Worm (Caenorhabditis elegans) whole organism, L4 larva: ENCODE data around the gene C09G9.3.

ENCODE experiments used
- F10B5.3 ChIP-seq: sonication (generic microtip); optimal IDR thresholded peaks from 2 replicates; lab custom pipeline; 2016; ENCODE audit warnings: mild to moderate bottlenecking, missing genetic modification characterization, missing compliant biosample characterization
- F49E8.2 ChIP-seq: sonication (generic microtip); optimal IDR thresholded peaks from 2 replicates; lab custom pipeline; 2016; ENCODE audit warnings: missing compliant biosample characterization, mild to moderate bottlenecking, missing genetic modification characterization, borderline replicate concordance
- Y105C5A.15 ChIP-seq: fragments of 200-800 bp; sonication (Bioruptor generic); IDR thresholded peaks from 2 replicates; pipeline ENCODE4 v1.3.6; 2022; ENCODE audit warnings: missing genetic modification characterization, missing compliant biosample characterization
- arid-1 ChIP-seq: fragments of 200-800 bp; sonication (Bioruptor generic); conservative IDR thresholded peaks from 2 replicates; pipeline ENCODE4 v1.3.6; 2022; ENCODE audit warnings: missing genetic modification reagents, missing genetic modification characterization, missing compliant biosample characterization
- attf-4 ChIP-seq: sonication (generic microtip); optimal IDR thresholded peaks from 3 replicates; lab custom pipeline; 2017; ENCODE audit warnings: missing biosample characterization, missing genetic modification characterization
- ceh-28 ChIP-seq: fragments of 150-350 bp; optimal IDR thresholded peaks from 2 replicates; lab custom pipeline; 2014; ENCODE audit warnings: missing biosample characterization, missing genetic modification reagents, missing genetic modification characterization
- ces-1 ChIP-seq: fragments of 150-350 bp; sonication (generic microtip); optimal IDR thresholded peaks from 4 replicates; lab custom pipeline; 2014; ENCODE audit warnings: missing biosample characterization, missing genetic modification reagents, missing genetic modification characterization
- cey-2 ChIP-seq: sonication (generic microtip); optimal IDR thresholded peaks from 3 replicates; lab custom pipeline; 2017; ENCODE audit warnings: missing genetic modification characterization, mild to moderate bottlenecking, missing compliant biosample characterization, antibody characterized with exemption, borderline replicate concordance; ENCODE audit not compliant: insufficient read depth
- ctbp-1 ChIP-seq: fragments of 200-800 bp; sonication (Bioruptor generic); IDR thresholded peaks from 2 replicates; pipeline ENCODE4 v1.3.6; 2022; ENCODE audit warnings: missing genetic modification reagents, missing genetic modification characterization, missing compliant biosample characterization
- daf-16 ChIP-seq, 3 experiments: sonication (generic microtip); optimal IDR thresholded peaks; 2 replicates each; lab custom pipeline; 2016 to 2017; ENCODE audit warnings: missing genetic modification characterization in 3 of 3, missing genetic modification reagents in 3 of 3, mild to moderate bottlenecking in 2 of 3, missing compliant biosample characterization in 2 of 3, missing biosample characterization in 1 of 3, moderate library complexity in 1 of 3
- daf-19 ChIP-seq: fragments of 200-800 bp; sonication (Bioruptor generic); conservative IDR thresholded peaks from 2 replicates; pipeline ENCODE4 v1.3.6; 2022; ENCODE audit warnings: missing genetic modification characterization, missing compliant biosample characterization
- dmd-6 ChIP-seq: fragments of 200-800 bp; sonication (Bioruptor generic); IDR thresholded peaks from 2 replicates; pipeline ENCODE4 v1.3.6; 2022; ENCODE audit warnings: missing genetic modification reagents, missing genetic modification characterization, missing compliant biosample characterization
- dmd-9 ChIP-seq: fragments of 200-800 bp; sonication (Bioruptor generic); IDR thresholded peaks from 2 replicates; pipeline ENCODE4 v1.3.6; 2022; ENCODE audit warnings: missing genetic modification reagents, missing genetic modification characterization, missing compliant biosample characterization
- dpl-1 ChIP-seq: fragments of 150-350 bp; optimal IDR thresholded peaks from 2 replicates; lab custom pipeline; 2014; ENCODE audit warnings: missing biosample characterization, missing genetic modification reagents, missing genetic modification characterization
- dve-1 ChIP-seq: sonication (generic microtip); optimal IDR thresholded peaks from 2 replicates; lab custom pipeline; 2017; ENCODE audit warnings: antibody characterized with exemption, mild to moderate bottlenecking, missing genetic modification characterization, missing compliant biosample characterization; ENCODE audit not compliant: insufficient read depth
- fos-1 ChIP-seq: fragments of 150-350 bp; optimal IDR thresholded peaks from 2 replicates; lab custom pipeline; 2014; ENCODE audit warnings: missing biosample characterization, missing genetic modification characterization
- gei-8 ChIP-seq: fragments of 200-800 bp; sonication (Bioruptor generic); optimal IDR thresholded peaks from 2 replicates; lab custom pipeline; 2018; ENCODE audit warnings: mild to moderate bottlenecking, missing genetic modification characterization, missing compliant biosample characterization
- hif-1 ChIP-seq, 2 experiments: sonication (generic microtip); optimal IDR thresholded peaks; 2 replicates each; lab custom pipeline; 2016 to 2017; ENCODE audit warnings: missing compliant biosample characterization in 2 of 2, missing genetic modification characterization in 2 of 2, missing genetic modification reagents in 2 of 2, missing genotype in 2 of 2, mild to moderate bottlenecking in 1 of 2
- hlh-11 ChIP-seq: fragments of 200-800 bp; sonication (Bioruptor generic); optimal IDR thresholded peaks from 2 replicates; lab custom pipeline; 2018; ENCODE audit warnings: mild to moderate bottlenecking, missing genetic modification characterization, missing compliant biosample characterization
- hlh-30 ChIP-seq: sonication (generic microtip); optimal IDR thresholded peaks from 2 replicates; lab custom pipeline; 2017; ENCODE audit warnings: antibody characterized with exemption, mild to moderate bottlenecking, missing genetic modification characterization, missing compliant biosample characterization; ENCODE audit not compliant: insufficient read depth
- hmg-1.1 ChIP-seq: fragments of 200-800 bp; sonication (Bioruptor generic); IDR thresholded peaks from 2 replicates; pipeline ENCODE4 v1.3.6; 2022; ENCODE audit warnings: missing genetic modification reagents, missing genetic modification characterization, missing compliant biosample characterization
- lin-1 ChIP-seq: fragments of 200-800 bp; sonication (Bioruptor generic); IDR thresholded peaks from 2 replicates; pipeline ENCODE4 v1.3.6; 2022; ENCODE audit warnings: missing genetic modification reagents, missing genetic modification characterization, missing compliant biosample characterization
- lin-13 ChIP-seq: fragments of 150-350 bp; optimal IDR thresholded peaks from 2 replicates; lab custom pipeline; 2014; ENCODE audit warnings: missing biosample characterization, missing genetic modification reagents, missing genetic modification characterization
- mdl-1 ChIP-seq, 2 experiments: fragments of 150-350 bp in 1 of 2; sonication (generic microtip) in 1 of 2; optimal IDR thresholded peaks; 2 replicates each; lab custom pipeline; 2014 to 2017; ENCODE audit warnings: missing biosample characterization in 2 of 2, missing genetic modification characterization in 2 of 2
- mes-2 ChIP-seq: sonication (generic microtip); optimal IDR thresholded peaks from 2 replicates; lab custom pipeline; 2016; ENCODE audit warnings: missing genotype, mild to moderate bottlenecking, missing genetic modification characterization, missing compliant biosample characterization; ENCODE audit not compliant: poor library complexity, severe bottlenecking
- mxl-2 ChIP-seq: fragments of 200-800 bp; sonication (Bioruptor generic); conservative IDR thresholded peaks from 2 replicates; pipeline ENCODE4 v1.3.6; 2022; ENCODE audit warnings: missing genetic modification reagents, missing genetic modification characterization, missing compliant biosample characterization
- nhr-102 ChIP-seq: sonication (generic microtip); optimal IDR thresholded peaks from 2 replicates; lab custom pipeline; 2016; ENCODE audit warnings: mild to moderate bottlenecking, missing genetic modification characterization, moderate library complexity, missing compliant biosample characterization
- nhr-11 ChIP-seq: fragments of 150-350 bp; optimal IDR thresholded peaks from 2 replicates; lab custom pipeline; 2014; ENCODE audit warnings: missing biosample characterization, missing genetic modification characterization
- nhr-111 ChIP-seq: fragments of 200-800 bp; sonication (Bioruptor generic); optimal IDR thresholded peaks from 2 replicates; lab custom pipeline; 2018; ENCODE audit warnings: mild to moderate bottlenecking, missing genetic modification characterization, missing compliant biosample characterization
- nhr-28 ChIP-seq: fragments of 150-350 bp; optimal IDR thresholded peaks from 2 replicates; lab custom pipeline; 2014; ENCODE audit warnings: missing biosample characterization, missing genetic modification characterization
- nhr-48 ChIP-seq: sonication (generic microtip); optimal IDR thresholded peaks from 2 replicates; lab custom pipeline; 2016; ENCODE audit warnings: mild to moderate bottlenecking, missing genetic modification characterization, missing compliant biosample characterization
- nhr-6 ChIP-seq: fragments of 150-350 bp; optimal IDR thresholded peaks from 2 replicates; lab custom pipeline; 2014; ENCODE audit warnings: missing biosample characterization, missing genetic modification characterization
- nhr-77 ChIP-seq: fragments of 150-350 bp; optimal IDR thresholded peaks from 2 replicates; lab custom pipeline; 2014; ENCODE audit warnings: missing biosample characterization, missing genetic modification characterization
- pha-4 ChIP-seq, 2 experiments: fragments of 150-350 bp in 1 of 2; fragments of 200-800 bp in 1 of 2; sonication (Bioruptor generic) in 1 of 2; IDR thresholded peaks in 1 of 2; optimal IDR thresholded peaks in 1 of 2; 2 replicates each; pipeline versions ENCODE4 v1.3.6 to Lab custom; 2014 to 2022; ENCODE audit warnings: missing genetic modification characterization in 2 of 2, missing genetic modification reagents in 2 of 2, missing biosample characterization in 1 of 2, missing compliant biosample characterization in 1 of 2
- pqm-1 ChIP-seq: sonication (generic microtip); optimal IDR thresholded peaks from 2 replicates; lab custom pipeline; 2017; ENCODE audit warnings: missing biosample characterization, missing genetic modification characterization
- set-16 ChIP-seq: fragments of 200-800 bp; sonication (Bioruptor generic); IDR thresholded peaks from 2 replicates; pipeline ENCODE4 v1.3.6; 2022; ENCODE audit warnings: missing genetic modification reagents, missing genetic modification characterization, missing compliant biosample characterization
- skn-1 ChIP-seq: fragments of 150-350 bp; optimal IDR thresholded peaks from 2 replicates; lab custom pipeline; 2014; ENCODE audit warnings: missing biosample characterization, missing genetic modification characterization
- snpc-1.2 ChIP-seq: fragments of 200-800 bp; sonication (Bioruptor generic); IDR thresholded peaks from 2 replicates; pipeline ENCODE4 v1.3.6; 2022; ENCODE audit warnings: missing genetic modification reagents, missing genetic modification characterization, missing compliant biosample characterization
- snpc-4 ChIP-seq: fragments of 150-350 bp; optimal IDR thresholded peaks from 2 replicates; lab custom pipeline; 2014; ENCODE audit warnings: missing biosample characterization, missing genetic modification characterization
- tra-1 ChIP-seq: fragments of 200-800 bp; sonication (Bioruptor generic); IDR thresholded peaks from 2 replicates; pipeline ENCODE4 v1.3.6; 2022; ENCODE audit warnings: missing genetic modification reagents, missing genetic modification characterization, missing compliant biosample characterization
- unc-130 ChIP-seq: sonication (generic microtip); optimal IDR thresholded peaks from 2 replicates; lab custom pipeline; 2016; ENCODE audit warnings: missing genetic modification reagents, missing genetic modification characterization, missing compliant biosample characterization
- unc-62 ChIP-seq, 3 experiments: fragments of 150-350 bp in 1 of 3; sonication (generic microtip); optimal IDR thresholded peaks in 2 of 3; peaks in 1 of 3; 1 replicate in 1 of 3; 2 replicates in 2 of 3; lab custom pipeline; 2014 to 2017; ENCODE audit warnings: missing biosample characterization in 3 of 3, missing genetic modification characterization in 3 of 3, missing genetic modification reagents in 3 of 3, missing genotype in 1 of 3
- zag-1 ChIP-seq: fragments of 150-350 bp; optimal IDR thresholded peaks from 2 replicates; lab custom pipeline; 2014; ENCODE audit warnings: missing biosample characterization, missing genetic modification characterization
- zfp-3 ChIP-seq: fragments of 200-800 bp; sonication (Bioruptor generic); conservative IDR thresholded peaks from 2 replicates; pipeline ENCODE4 v1.3.6; 2022; ENCODE audit warnings: missing genetic modification reagents, missing genetic modification characterization, missing compliant biosample characterization
- ztf-11 ChIP-seq: fragments of 150-350 bp; optimal IDR thresholded peaks from 2 replicates; lab custom pipeline; 2014; ENCODE audit warnings: missing biosample characterization, missing genetic modification characterization
- ztf-7 ChIP-seq: fragments of 150-350 bp; optimal IDR thresholded peaks from 2 replicates; lab custom pipeline; 2014; ENCODE audit warnings: missing biosample characterization, missing genetic modification characterization

Gene C09G9.3

ce11 chrIV:8867562-8867961, 5.3 kb downstream of the C09G9.3 start:
- TF ChIP-seq nhr-111 = no peak
- no peak for TF ChIP-seq ctbp-1 (GFP tag; lab: Robert Waterston, UW)
- TF ChIP-seq nhr-77 = peak; percentile 23
- no peak for TF ChIP-seq daf-19 (GFP tag; lab: Robert Waterston, UW)
- no peak for TF ChIP-seq snpc-1.2 (GFP tag; lab: Robert Waterston, UW)
- peak; percentile 46 for TF ChIP-seq hlh-11 (tag; lab: Kevin White, UChicago)
- TF ChIP-seq dve-1 (tag; lab: Kevin White, UChicago) = peak; percentile 45
- TF ChIP-seq dmd-6 (GFP tag; lab: Robert Waterston, UW) = no peak
- peak; percentile 67 for TF ChIP-seq nhr-28 (tag; lab: Kevin White, UChicago)
- TF ChIP-seq nhr-102 (tag; lab: Kevin White, UChicago) = no peak
- TF ChIP-seq F49E8.2 (tag; lab: Kevin White, UChicago) = no peak
- no peak for TF ChIP-seq F10B5.3 (tag; lab: Kevin White, UChicago)
- peak; percentile 13 for TF ChIP-seq hlh-30 (tag; lab: Kevin White, UChicago)
- TF ChIP-seq lin-13 (GFP tag; lab: Kevin White, UChicago) = no peak
- no peak for TF ChIP-seq fos-1 (tag; lab: Kevin White, UChicago)
- TF ChIP-seq ces-1 (GFP tag; lab: Kevin White, UChicago) = no peak
- TF ChIP-seq pqm-1 = no peak
- peak; percentile 13 for TF ChIP-seq dpl-1
- TF ChIP-seq lin-1 (GFP tag; lab: Robert Waterston, UW) = no peak
- no peak for TF ChIP-seq daf-16 (GFP tag; optimal IDR thresholded peaks at IDR 0.05; lab: Kevin White, UChicago)
- peak; percentile 26 for TF ChIP-seq daf-16 (tag; optimal IDR thresholded peaks at IDR 0.05; lab: Kevin White, UChicago)
- TF ChIP-seq, all 104 proteins: peak for 7

- TF ChIP-seq lin-13 (GFP tag; lab: Kevin White, UChicago) (peak; percentile 47), mdl-1 (tag; optimal IDR thresholded peaks at IDR 0.05; lab: Kevin White, UChicago) (peak in 1 of 2 experiments; percentile 67), nhr-77 (peak; percentile 74), gei-8 (GFP tag; lab: Kevin White, UChicago) (peak; percentile 8), set-16 (no peak; the same call in 1 of the 2 replicates), Y105C5A.15 (no peak), nhr-6 (no peak), ceh-28 (tag; lab: Kevin White, UChicago) (no peak), hlh-11 (tag; lab: Kevin White, UChicago) (peak; percentile 96), zfp-3 (GFP tag; lab: Robert Waterston, UW) (peak; percentile 59; the same call in 1 of the 2 replicates), hmg-1.1 (GFP tag; lab: Robert Waterston, UW) (peak; percentile 59; the same call in 1 of the 2 replicates), ztf-11 (no peak), hif-1 (tag; optimal IDR thresholded peaks at IDR 0.05; lab: Kevin White, UChicago) (peak in 1 of 2 experiments; percentile 42), mes-2 (tag; lab: Kevin White, UChicago) (peak; percentile 14), ztf-7 (tag; lab: Kevin White, UChicago) (no peak), pha-4 (GFP tag; IDR thresholded peaks at IDR 0.05; lab: Robert Waterston, UW) (peak; percentile 38; the same call in 1 of the 2 replicates), pha-4 (tag; optimal IDR thresholded peaks at IDR 0.05; lab: Kevin White, UChicago) (peak; percentile 62), dmd-9 (no peak), attf-4 (tag; lab: Kevin White, UChicago) (no peak), ctbp-1 (GFP tag; lab: Robert Waterston, UW) (no peak), arid-1 (GFP tag; lab: Robert Waterston, UW) (no peak), unc-62 (GFP tag; optimal IDR thresholded peaks at IDR 0.05 in 1 of 2; lab: Kevin White, UChicago) (peak in 1 of 2 experiments; percentile 96), unc-62 (tag; optimal IDR thresholded peaks at IDR 0.05; lab: Kevin White, UChicago) (no peak), skn-1 (tag; lab: Kevin White, UChicago) (no peak), nhr-102 (tag; lab: Kevin White, UChicago) (peak; percentile 34), unc-130 (GFP tag; lab: Kevin White, UChicago) (no peak), zag-1 (tag; lab: Kevin White, UChicago) (no peak), tra-1 (GFP tag; lab: Robert Waterston, UW) (peak; percentile 81; the same call in 1 of the 2 replicates), nhr-48 (tag; lab: Kevin White, UChicago) (peak; percentile 35), nhr-11 (peak; percentile 81), ces-1 (GFP tag; lab: Kevin White, UChicago) (no peak), mxl-2 (GFP tag; lab: Robert Waterston, UW) (no peak), snpc-4 (tag; lab: Kevin White, UChicago) (no peak), fos-1 (tag; lab: Kevin White, UChicago) (no peak), nhr-28 (tag; lab: Kevin White, UChicago) (peak; percentile 90), cey-2 (tag; lab: Kevin White, UChicago) (peak; percentile 2)
Observed at ce11 chrIV:8866092-8866491, 6.8 kb downstream of the C09G9.3 start.
